Fruit fly (Drosophila melanogaster): ENCODE measurements around the gene fkh.

The fkh gene

DNA sequence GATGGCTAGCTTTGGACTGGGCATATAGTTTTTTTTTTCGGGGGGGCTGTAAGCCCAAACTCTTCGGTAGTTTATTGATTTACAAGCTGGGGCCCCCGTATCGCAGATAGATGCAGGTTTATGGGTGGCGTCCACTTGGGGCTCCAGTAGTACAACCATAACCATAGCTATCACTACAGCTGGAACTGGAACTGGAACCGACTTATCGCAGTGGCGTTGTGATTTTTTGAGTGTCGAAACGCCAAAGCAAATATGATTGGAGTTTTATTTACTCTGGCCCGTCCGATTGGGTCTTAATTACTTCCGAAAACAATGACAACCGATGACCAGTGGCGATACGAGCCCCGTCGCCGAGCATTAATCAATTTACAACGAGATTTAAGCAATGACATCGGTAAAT is 5.4 kb upstream of the fkh start:
- TF ChIP-seq CG12768 (GFP tag; optimal IDR thresholded peaks at IDR 0.05): peak; percentile 33
- no peak for TF ChIP-seq pad (GFP tag; optimal IDR thresholded peaks at IDR 0.05)
- TF ChIP-seq toe (GFP tag; optimal IDR thresholded peaks at IDR 0.05): no peak
- no peak for TF ChIP-seq cnc (optimal IDR thresholded peaks at IDR 0.05)
- no peak for TF ChIP-seq CG1620 (GFP tag; optimal IDR thresholded peaks at IDR 0.05)
- TF ChIP-seq CG14711 (tag; optimal IDR thresholded peaks at IDR 0.05): no peak
- TF ChIP-seq CG7045 (GFP tag; optimal IDR thresholded peaks at IDR 0.05): peak; percentile 20
- TF ChIP-seq CG11617 (GFP tag; optimal IDR thresholded peaks at IDR 0.05): peak; percentile 13
- no peak for TF ChIP-seq Clk (GFP tag; optimal IDR thresholded peaks at IDR 0.05)
- TF ChIP-seq ovo (GFP tag; optimal IDR thresholded peaks at IDR 0.05): no peak
- no peak for TF ChIP-seq tj (GFP tag; optimal IDR thresholded peaks at IDR 0.05)
- peak; percentile 12 for TF ChIP-seq CG7101 (tag; optimal IDR thresholded peaks at IDR 0.05)
- no peak for TF ChIP-seq Crg-1 (GFP tag; optimal IDR thresholded peaks at IDR 0.05)
- TF ChIP-seq bab1 (GFP tag; optimal IDR thresholded peaks at IDR 0.05): no peak
- no peak for TF ChIP-seq CG33017 (tag; optimal IDR thresholded peaks at IDR 0.05)
- TF ChIP-seq Mnt (GFP tag; optimal IDR thresholded peaks at IDR 0.05): no peak
- TF ChIP-seq Hr96 (GFP tag; optimal IDR thresholded peaks at IDR 0.05): no peak
- TF ChIP-seq kay (GFP tag; ENCODE audit: borderline replicate concordance): no peak
- TF ChIP-seq CG5204 (GFP tag; optimal IDR thresholded peaks at IDR 0.05): no peak
- peak; percentile 45 for TF ChIP-seq cic (GFP tag; optimal IDR thresholded peaks at IDR 0.05)

- TF ChIP-seq CG5204 (GFP tag; optimal IDR thresholded peaks at IDR 0.05): no peak
- TF ChIP-seq cic (GFP tag; optimal IDR thresholded peaks at IDR 0.05): no peak
- TF ChIP-seq Clk (GFP tag; optimal IDR thresholded peaks at IDR 0.05): no peak
- TF ChIP-seq Crg-1 (GFP tag; optimal IDR thresholded peaks at IDR 0.05): no peak
- no peak for TF ChIP-seq cnc (optimal IDR thresholded peaks at IDR 0.05)
- TF ChIP-seq Mnt (GFP tag; optimal IDR thresholded peaks at IDR 0.05): no peak
- no peak for TF ChIP-seq Hr96 (GFP tag; optimal IDR thresholded peaks at IDR 0.05)
- TF ChIP-seq kay (GFP tag; ENCODE audit: borderline replicate concordance): no peak
- no peak for TF ChIP-seq CG33017 (tag; optimal IDR thresholded peaks at IDR 0.05)
These were observed 3.5 kb upstream of the fkh start for dm6 chr3R:28588395-28589050.

dm6 chr3R:28586943-28587342 is 1.9 kb upstream of the fkh start:
- TF ChIP-seq CG7101 (tag; optimal IDR thresholded peaks at IDR 0.05): peak; percentile 12
- no peak for TF ChIP-seq Hr96 (GFP tag; optimal IDR thresholded peaks at IDR 0.05)
- peak; percentile 53 for TF ChIP-seq CG7045 (GFP tag; optimal IDR thresholded peaks at IDR 0.05)
- TF ChIP-seq CG1620 (GFP tag; optimal IDR thresholded peaks at IDR 0.05): peak; percentile 30
- peak; percentile 90 for TF ChIP-seq kay (GFP tag; ENCODE audit: borderline replicate concordance)
- no peak for TF ChIP-seq bab1 (GFP tag; optimal IDR thresholded peaks at IDR 0.05)
- TF ChIP-seq tj (GFP tag; optimal IDR thresholded peaks at IDR 0.05): no peak
- peak; percentile 33 for TF ChIP-seq CG11617 (GFP tag; optimal IDR thresholded peaks at IDR 0.05)
- peak; percentile 12 for TF ChIP-seq pad (GFP tag; optimal IDR thresholded peaks at IDR 0.05)
- peak; percentile 23 for TF ChIP-seq CG12768 (GFP tag; optimal IDR thresholded peaks at IDR 0.05)
- peak; percentile 9 for TF ChIP-seq Mnt (GFP tag; optimal IDR thresholded peaks at IDR 0.05)
- TF ChIP-seq Clk (GFP tag; optimal IDR thresholded peaks at IDR 0.05): no peak
- TF ChIP-seq cic (GFP tag; optimal IDR thresholded peaks at IDR 0.05): no peak
- peak; percentile 65 for TF ChIP-seq Crg-1 (GFP tag; optimal IDR thresholded peaks at IDR 0.05)
- TF ChIP-seq CG5204 (GFP tag; optimal IDR thresholded peaks at IDR 0.05): no peak
- TF ChIP-seq ovo (GFP tag; optimal IDR thresholded peaks at IDR 0.05): peak; percentile 29
- TF ChIP-seq cnc (optimal IDR thresholded peaks at IDR 0.05): no peak
- TF ChIP-seq CG14711 (tag; optimal IDR thresholded peaks at IDR 0.05): no peak
- TF ChIP-seq toe (GFP tag; optimal IDR thresholded peaks at IDR 0.05): no peak
- no peak for TF ChIP-seq CG33017 (tag; optimal IDR thresholded peaks at IDR 0.05)

dm6 chr3R:28586224-28586623 is 1.2 kb upstream of the fkh start:
- TF ChIP-seq CG12768 (GFP tag; optimal IDR thresholded peaks at IDR 0.05): no peak
- no peak for TF ChIP-seq CG14711 (tag; optimal IDR thresholded peaks at IDR 0.05)
- TF ChIP-seq CG1620 (GFP tag; optimal IDR thresholded peaks at IDR 0.05): no peak
- TF ChIP-seq CG5204 (GFP tag; optimal IDR thresholded peaks at IDR 0.05): no peak
- no peak for TF ChIP-seq Mnt (GFP tag; optimal IDR thresholded peaks at IDR 0.05)
- TF ChIP-seq Clk (GFP tag; optimal IDR thresholded peaks at IDR 0.05): no peak
- no peak for TF ChIP-seq toe (GFP tag; optimal IDR thresholded peaks at IDR 0.05)
- TF ChIP-seq Hr96 (GFP tag; optimal IDR thresholded peaks at IDR 0.05): no peak
- no peak for TF ChIP-seq kay (GFP tag; ENCODE audit: borderline replicate concordance)
- no peak for TF ChIP-seq CG11617 (GFP tag; optimal IDR thresholded peaks at IDR 0.05)
- no peak for TF ChIP-seq pad (GFP tag; optimal IDR thresholded peaks at IDR 0.05)
- no peak for TF ChIP-seq bab1 (GFP tag; optimal IDR thresholded peaks at IDR 0.05)
- TF ChIP-seq cic (GFP tag; optimal IDR thresholded peaks at IDR 0.05): no peak
- TF ChIP-seq Crg-1 (GFP tag; optimal IDR thresholded peaks at IDR 0.05): no peak
- no peak for TF ChIP-seq tj (GFP tag; optimal IDR thresholded peaks at IDR 0.05)
- no peak for TF ChIP-seq ovo (GFP tag; optimal IDR thresholded peaks at IDR 0.05)
- TF ChIP-seq CG33017 (tag; optimal IDR thresholded peaks at IDR 0.05): no peak
- TF ChIP-seq CG7101 (tag; optimal IDR thresholded peaks at IDR 0.05): no peak
- TF ChIP-seq cnc (optimal IDR thresholded peaks at IDR 0.05): no peak
- TF ChIP-seq CG7045 (GFP tag; optimal IDR thresholded peaks at IDR 0.05): no peak

DNA sequence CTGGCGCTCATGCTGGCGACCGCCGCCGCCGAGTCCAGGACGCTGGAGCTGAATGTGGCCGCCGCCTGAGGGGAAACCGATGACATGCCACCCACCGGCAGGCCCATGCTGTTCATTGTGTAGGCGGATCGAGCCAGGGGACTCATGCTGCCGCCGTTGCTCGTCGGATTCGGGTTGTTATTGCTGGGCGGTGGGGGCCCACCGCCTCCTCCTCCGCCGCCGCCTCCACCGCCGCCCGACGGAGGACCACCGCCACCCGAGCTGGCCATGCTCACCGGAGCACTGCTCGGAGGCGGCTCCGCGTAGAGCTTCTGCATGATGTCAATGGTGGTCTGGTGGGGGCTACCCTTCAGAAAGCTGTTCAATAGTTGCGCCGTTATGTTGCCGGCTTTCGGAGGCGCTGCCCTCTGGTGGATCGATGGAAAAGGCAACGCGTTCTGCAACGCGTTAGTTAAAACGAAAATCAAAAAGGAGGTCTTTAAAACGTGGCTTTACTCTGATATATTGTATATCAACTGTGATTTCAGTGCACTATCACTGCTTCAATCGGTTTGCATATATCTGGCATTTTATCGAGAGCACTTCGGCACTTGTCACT is 728 bp downstream of the fkh start:
- TF ChIP-seq CG11617 (GFP tag; optimal IDR thresholded peaks at IDR 0.05): no peak
- no peak for TF ChIP-seq cic (GFP tag; optimal IDR thresholded peaks at IDR 0.05)
- TF ChIP-seq tj (GFP tag; optimal IDR thresholded peaks at IDR 0.05): no peak
- TF ChIP-seq CG1620 (GFP tag; optimal IDR thresholded peaks at IDR 0.05): no peak
- no peak for TF ChIP-seq CG7045 (GFP tag; optimal IDR thresholded peaks at IDR 0.05)

dm6 chr3R:28582629-28583028 is 2.4 kb downstream of the fkh start:
- TF ChIP-seq CG1620 (GFP tag; optimal IDR thresholded peaks at IDR 0.05) (no peak), kay (GFP tag; ENCODE audit: borderline replicate concordance) (no peak), CG7101 (tag; optimal IDR thresholded peaks at IDR 0.05) (no peak), Mnt (GFP tag; optimal IDR thresholded peaks at IDR 0.05) (no peak), cnc (optimal IDR thresholded peaks at IDR 0.05) (no peak), CG11617 (GFP tag; optimal IDR thresholded peaks at IDR 0.05) (no peak), Clk (GFP tag; optimal IDR thresholded peaks at IDR 0.05) (no peak), tj (GFP tag; optimal IDR thresholded peaks at IDR 0.05) (no peak), Crg-1 (GFP tag; optimal IDR thresholded peaks at IDR 0.05) (no peak), cic (GFP tag; optimal IDR thresholded peaks at IDR 0.05) (no peak), CG12768 (GFP tag; optimal IDR thresholded peaks at IDR 0.05) (no peak), CG5204 (GFP tag; optimal IDR thresholded peaks at IDR 0.05) (no peak), CG33017 (tag; optimal IDR thresholded peaks at IDR 0.05) (no peak)
